Fruit fly (Drosophila melanogaster): ENCODE measurements around the gene CG32756.
A peak's percentile ranks its signal among the peaks of the same experiment; 100 is the strongest.

The CG32756 gene

DNA sequence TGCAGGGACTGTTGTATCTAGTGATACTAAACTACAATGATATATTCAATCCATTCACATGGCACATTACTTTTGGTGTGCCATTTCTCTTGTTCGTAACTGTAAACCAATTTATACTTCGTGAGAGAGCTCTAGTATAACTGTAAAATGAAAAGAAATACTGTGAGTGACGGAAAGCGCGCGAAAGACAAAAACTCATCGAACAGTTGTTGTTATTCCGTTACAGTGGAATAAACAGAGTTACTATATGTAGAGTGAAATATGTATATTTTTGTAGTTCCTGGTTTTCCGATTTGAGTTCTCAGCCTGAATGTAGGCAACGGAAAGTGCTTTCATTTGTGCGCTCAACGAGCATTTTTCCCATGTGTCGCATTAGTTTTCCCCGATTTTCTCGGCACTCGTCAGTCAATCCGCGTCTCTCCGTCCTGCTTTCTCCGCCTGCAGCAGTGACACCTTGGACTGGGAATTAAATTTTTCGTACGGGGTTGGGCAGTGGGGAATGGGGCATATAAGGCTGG lies 18.7 kb downstream of the CG32756 start:
- no peak for TF ChIP-seq org-1 (GFP tag; optimal IDR thresholded peaks at IDR 0.05)
- TF ChIP-seq Pdp1 (GFP tag; optimal IDR thresholded peaks at IDR 0.05) = no peak
- no peak for TF ChIP-seq Dek (tag; optimal IDR thresholded peaks at IDR 0.05)
- TF ChIP-seq CG8290 (GFP tag; optimal IDR thresholded peaks at IDR 0.05) = no peak
- TF ChIP-seq CG8290 (tag; optimal IDR thresholded peaks at IDR 0.05) = no peak
- no peak for TF ChIP-seq fru (optimal IDR thresholded peaks at IDR 0.05)
- TF ChIP-seq CTCF (GFP tag; optimal IDR thresholded peaks at IDR 0.05) = peak; percentile 75
- TF ChIP-seq insv (GFP tag; optimal IDR thresholded peaks at IDR 0.05) = no peak
- no peak for TF ChIP-seq lov (optimal IDR thresholded peaks at IDR 0.05)
- no peak for TF ChIP-seq lov (GFP tag; IDR thresholded peaks at IDR 0.05)
- no peak for TF ChIP-seq sd (tag; optimal IDR thresholded peaks at IDR 0.05)
- TF ChIP-seq tgo (GFP tag; IDR thresholded peaks at IDR 0.05) = no peak
- TF ChIP-seq CG18476 (GFP tag; optimal IDR thresholded peaks at IDR 0.05) = no peak
- TF ChIP-seq Med (GFP tag) = peak; percentile 5
- TF ChIP-seq dati (GFP tag; IDR thresholded peaks at IDR 0.05) = no peak
- no peak for TF ChIP-seq CG11504 (tag; optimal IDR thresholded peaks at IDR 0.05)
- TF ChIP-seq klu (GFP tag; IDR thresholded peaks at IDR 0.05) = no peak
- TF ChIP-seq CG6765 (GFP tag; optimal IDR thresholded peaks at IDR 0.05) = no peak
- peak; percentile 9 for TF ChIP-seq stwl (tag; optimal IDR thresholded peaks at IDR 0.05)
- TF ChIP-seq twi (tag; optimal IDR thresholded peaks at IDR 0.05) = peak; percentile 7
- no peak for TF ChIP-seq NC2β (GFP tag; optimal IDR thresholded peaks at IDR 0.05)
- TF ChIP-seq seq (GFP tag; IDR thresholded peaks at IDR 0.05) = no peak
- no peak for TF ChIP-seq gem (tag; optimal IDR thresholded peaks at IDR 0.05)
- peak; percentile 50 for TF ChIP-seq CG12769 (tag; optimal IDR thresholded peaks at IDR 0.05)
- TF ChIP-seq CG6175 (GFP tag; IDR thresholded peaks at IDR 0.05) = no peak
- no peak for TF ChIP-seq Hey (tag; optimal IDR thresholded peaks at IDR 0.05)
- TF ChIP-seq slbo (GFP tag; IDR thresholded peaks at IDR 0.05) = no peak
- no peak for TF ChIP-seq h (optimal IDR thresholded peaks at IDR 0.05)
- TF ChIP-seq sens (GFP tag) = peak; percentile 36
- TF ChIP-seq CG2116 (GFP tag; optimal IDR thresholded peaks at IDR 0.05) = no peak
- no peak for TF ChIP-seq CG8478 (optimal IDR thresholded peaks at IDR 0.05)
- TF ChIP-seq Sry-δ (GFP tag; optimal IDR thresholded peaks at IDR 0.05) = no peak
- TF ChIP-seq Sox100B (GFP tag; optimal IDR thresholded peaks at IDR 0.05) = no peak
- TF ChIP-seq Dref (GFP tag; IDR thresholded peaks at IDR 0.05) = no peak
- no peak for TF ChIP-seq CG18764 (GFP tag; optimal IDR thresholded peaks at IDR 0.05)
- TF ChIP-seq Mrtf (GFP tag; IDR thresholded peaks at IDR 0.05) = no peak
- no peak for TF ChIP-seq Vsx1 (GFP tag; optimal IDR thresholded peaks at IDR 0.05)
- TF ChIP-seq CG8388 (GFP tag; optimal IDR thresholded peaks at IDR 0.05) = peak; percentile 80
- TF ChIP-seq cato (GFP tag; optimal IDR thresholded peaks at IDR 0.05; ENCODE audit: borderline replicate concordance) = no peak
- no peak for TF ChIP-seq shn (GFP tag; optimal IDR thresholded peaks at IDR 0.05)
- TF ChIP-seq kni (GFP tag; optimal IDR thresholded peaks at IDR 0.05) = no peak
- TF ChIP-seq CG9817 (tag; optimal IDR thresholded peaks at IDR 0.05) = no peak
- TF ChIP-seq MBD-R2 (GFP tag; IDR thresholded peaks at IDR 0.05) = no peak
- TF ChIP-seq cg (GFP tag; optimal IDR thresholded peaks at IDR 0.05) = no peak
- TF ChIP-seq cwo (GFP tag; optimal IDR thresholded peaks at IDR 0.05) = no peak
- no peak for TF ChIP-seq sisA (GFP tag; IDR thresholded peaks at IDR 0.05)
- TF ChIP-seq Adf1 (GFP tag; IDR thresholded peaks at IDR 0.05) = no peak
